Worm (Caenorhabditis elegans): ENCODE results near the gene ceh-41.

- TF ChIP-seq dpl-1 (GFP tag; optimal IDR thresholded peaks at IDR 0.05): no peak
- TF ChIP-seq aly-2 (tag; optimal IDR thresholded peaks at IDR 0.05): no peak
- no peak for TF ChIP-seq skn-1 (tag; optimal IDR thresholded peaks at IDR 0.05)
- TF ChIP-seq mef-2 (tag; optimal IDR thresholded peaks at IDR 0.05): no peak
- no peak for TF ChIP-seq unc-62 (GFP tag; optimal IDR thresholded peaks at IDR 0.05)
- no peak for TF ChIP-seq lin-39 (tag; optimal IDR thresholded peaks at IDR 0.05)
- no peak for TF ChIP-seq sox-4 (tag; optimal IDR thresholded peaks at IDR 0.05)
- no peak for TF ChIP-seq fos-1 (tag; optimal IDR thresholded peaks at IDR 0.05)
- no peak for TF ChIP-seq blmp-1 (tag; optimal IDR thresholded peaks at IDR 0.05)
- no peak for TF ChIP-seq lin-14 (GFP tag; optimal IDR thresholded peaks at IDR 0.05)
- TF ChIP-seq pqm-1 (tag; optimal IDR thresholded peaks at IDR 0.05): no peak
- TF ChIP-seq nhr-76 (tag; optimal IDR thresholded peaks at IDR 0.05): no peak
- no peak for TF ChIP-seq egl-13 (tag; optimal IDR thresholded peaks at IDR 0.05)
These were observed 18.5 kb downstream of the ceh-41 start, which contains the start of gene C14E2.6 for ce11 chrX:1829937-1830336.
